Fruit fly (Drosophila melanogaster): ENCODE data around the gene CG8997.

The CG8997 gene

DNA sequence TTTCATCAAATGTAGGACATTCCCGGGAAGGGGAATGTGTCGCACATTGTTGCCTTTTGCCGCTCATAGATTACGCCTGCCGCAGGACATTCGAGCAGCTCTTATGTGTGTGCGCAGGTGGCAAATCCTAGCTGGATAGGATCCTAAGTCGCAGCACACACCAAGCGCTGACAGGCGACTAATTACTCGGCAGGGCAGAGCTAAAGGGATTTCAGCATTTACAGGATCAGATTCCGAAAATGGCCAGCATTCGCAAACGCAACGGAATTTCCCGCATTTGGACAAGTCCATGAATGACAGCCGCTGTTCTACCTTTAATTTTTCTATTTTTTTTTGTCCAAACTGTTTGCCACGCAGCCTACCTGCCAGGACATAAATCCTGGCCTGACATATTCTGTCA, 22.5 kb upstream of the CG8997 start:
- no peak for TF ChIP-seq Abd-B (GFP tag; optimal IDR thresholded peaks at IDR 0.05)
- peak; percentile 61 for TF ChIP-seq zen (tag; optimal IDR thresholded peaks at IDR 0.05)
- TF ChIP-seq CG31441 (GFP tag; IDR thresholded peaks at IDR 0.05) = no peak
- no peak for TF ChIP-seq Dek (tag; optimal IDR thresholded peaks at IDR 0.05)
- peak in 1 of 2 experiments; percentile 50 for TF ChIP-seq tll (GFP tag; optimal IDR thresholded peaks at IDR 0.05)
- TF ChIP-seq CG3726 (GFP tag; IDR thresholded peaks at IDR 0.05) = 0 out of 3 replicates have a peak, but pooled peaks have one; percentile 20

DNA sequence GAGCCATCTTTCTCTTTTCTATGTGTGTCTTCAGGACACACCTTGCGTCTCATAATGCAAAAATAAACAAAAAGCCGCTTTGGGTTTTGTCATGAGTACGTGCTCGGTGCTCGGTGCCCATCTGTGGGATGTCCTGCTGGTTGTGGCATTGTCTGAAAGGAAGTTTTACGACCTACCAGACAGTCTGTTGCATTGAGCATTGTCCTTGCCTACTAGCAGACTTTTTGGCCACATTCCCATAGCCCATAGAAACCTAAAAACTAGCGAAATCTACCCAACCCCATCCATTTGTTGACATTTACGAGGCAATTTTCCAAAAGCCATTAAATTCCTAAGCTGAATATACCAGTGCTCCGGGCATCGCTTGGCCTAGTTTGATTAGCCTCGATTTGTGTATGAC, 6.0 kb upstream of the CG8997 start:
- TF ChIP-seq cad (GFP tag; optimal IDR thresholded peaks at IDR 0.05) (peak; percentile 81), al (GFP tag; IDR thresholded peaks at IDR 0.05) (no peak), zen (tag; optimal IDR thresholded peaks at IDR 0.05) (peak; percentile 66), Sry-β (GFP tag; optimal IDR thresholded peaks at IDR 0.05) (no peak), crc (GFP tag; optimal IDR thresholded peaks at IDR 0.05) (no peak), D (optimal IDR thresholded peaks at IDR 0.05) (peak; percentile 87), D (GFP tag; optimal IDR thresholded peaks at IDR 0.05) (no peak), Six4 (GFP tag; optimal IDR thresholded peaks at IDR 0.05) (no peak)

dm6 chr2L:13849125-13849524, 4.0 kb upstream of the CG8997 start, which contains the start of gene CG7968:
Gene CG7968, plus strand, starts transcription at chr2L:13849400.
- TF ChIP-seq exex (tag; optimal IDR thresholded peaks at IDR 0.05) (peak; percentile 93), Myb (GFP tag; optimal IDR thresholded peaks at IDR 0.05) (no peak)

DNA sequence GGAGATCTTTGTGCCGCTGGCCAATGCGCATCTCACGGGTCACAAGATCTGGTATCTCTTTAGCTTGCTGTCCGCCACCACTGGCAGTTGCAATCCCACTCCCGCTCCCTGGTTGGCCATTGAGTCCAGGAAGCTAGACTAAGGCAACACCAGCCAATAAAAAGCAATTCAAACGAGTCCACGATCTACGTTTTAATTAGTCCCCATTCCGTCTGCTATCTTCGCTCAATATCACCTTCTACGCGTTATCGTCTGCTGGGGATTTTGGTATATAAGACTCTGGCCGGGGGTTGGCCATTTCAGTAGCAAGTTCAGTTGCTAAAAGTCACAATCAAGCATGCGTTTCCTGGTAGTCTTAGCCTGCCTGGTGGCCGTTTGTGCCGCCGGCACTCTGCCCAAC, 2.5 kb upstream of the CG8997 start, which contains the start of gene CG7953:
Gene CG7953, plus strand, starts transcription at position 301 of the 400 bp plus-strand sequence.
- TF ChIP-seq CG12071 (GFP tag; optimal IDR thresholded peaks at IDR 0.05) (no peak), sob (GFP tag; IDR thresholded peaks at IDR 0.05) (0 out of 2 replicates have a peak, but pooled peaks have one; percentile 12), Ets65A (GFP tag) (peak; percentile 63), exex (tag; optimal IDR thresholded peaks at IDR 0.05) (peak; percentile 29)

DNA sequence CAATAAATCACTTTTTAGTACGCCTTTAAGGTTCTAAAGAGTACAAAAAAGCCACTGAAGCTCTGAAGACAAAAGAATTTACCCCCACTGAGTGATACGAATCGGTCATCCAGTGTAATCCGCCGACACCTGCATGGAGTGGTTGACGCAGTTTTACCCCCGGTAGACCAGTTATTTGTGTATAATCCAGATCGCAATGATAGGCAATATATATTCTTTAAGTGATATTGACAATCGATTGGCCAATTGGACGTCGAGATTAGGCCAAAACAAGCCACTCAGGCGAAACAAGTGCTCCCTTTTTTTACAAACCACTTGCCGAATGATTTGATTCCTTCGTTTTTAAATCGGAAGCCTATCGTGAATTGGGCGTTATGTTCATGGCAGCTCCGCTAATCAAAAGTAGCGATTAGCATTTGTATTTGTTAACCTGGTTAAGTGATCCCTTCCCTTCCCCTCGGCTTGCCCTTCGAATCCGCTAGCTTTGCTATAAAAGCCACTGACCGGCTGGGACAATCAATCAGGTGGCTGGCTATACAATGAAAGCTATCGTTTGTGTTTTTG, 1.2 kb upstream of the CG8997 start, which contains the start of gene CG7916:
Gene CG7916, plus strand, starts transcription at position 514 of the 564 bp plus-strand sequence.
- TF ChIP-seq crol (GFP tag; IDR thresholded peaks at IDR 0.05) (peak; percentile 36; the same call in 1 of the 2 replicates), exex (tag; optimal IDR thresholded peaks at IDR 0.05) (peak; percentile 75), CG11247 (GFP tag; IDR thresholded peaks at IDR 0.05) (no peak), HLH4C (GFP tag; IDR thresholded peaks at IDR 0.05; ENCODE audit: partially characterized antibody) (no peak), CG7963 (GFP tag; IDR thresholded peaks at IDR 0.05; ENCODE audit: partially characterized antibody) (no peak), CG16815 (GFP tag; optimal IDR thresholded peaks at IDR 0.05) (no peak), CG1602 (GFP tag; optimal IDR thresholded peaks at IDR 0.05) (no peak), Hey (tag; optimal IDR thresholded peaks at IDR 0.05) (peak; percentile 12), Deaf1 (tag; optimal IDR thresholded peaks at IDR 0.05) (peak; percentile 48), eve (GFP tag; optimal IDR thresholded peaks at IDR 0.05) (no peak), sug (tag; optimal IDR thresholded peaks at IDR 0.05) (peak; percentile 90), ewg (GFP tag; optimal IDR thresholded peaks at IDR 0.05) (no peak), hth (optimal IDR thresholded peaks at IDR 0.05) (no peak), grn (GFP tag; optimal IDR thresholded peaks at IDR 0.05) (peak; percentile 46), sc (optimal IDR thresholded peaks at IDR 0.05) (no peak), sc (GFP tag; optimal IDR thresholded peaks at IDR 0.05) (no peak), Pdp1 (GFP tag; optimal IDR thresholded peaks at IDR 0.05) (no peak), CG6813 (GFP tag; optimal IDR thresholded peaks at IDR 0.05) (no peak), ftz-f1 (GFP tag; optimal IDR thresholded peaks at IDR 0.05) (no peak), CG10274 (GFP tag; optimal IDR thresholded peaks at IDR 0.05) (no peak), ap (GFP tag; IDR thresholded peaks at IDR 0.05) (no peak), CG2120 (GFP tag; optimal IDR thresholded peaks at IDR 0.05) (no peak), CG4820 (GFP tag; optimal IDR thresholded peaks at IDR 0.05) (no peak), ken (GFP tag; IDR thresholded peaks at IDR 0.05) (no peak), CG34376 (GFP tag; optimal IDR thresholded peaks at IDR 0.05) (peak; percentile 41), Rfx (GFP tag; IDR thresholded peaks at IDR 0.05) (no peak), dan (GFP tag; IDR thresholded peaks at IDR 0.05) (no peak)
